Worm (Caenorhabditis elegans): ENCODE measurements around the gene nhr-31.
A peak's percentile ranks its signal among the peaks of the same experiment; 100 is the strongest.

The nhr-31 gene

DNA sequence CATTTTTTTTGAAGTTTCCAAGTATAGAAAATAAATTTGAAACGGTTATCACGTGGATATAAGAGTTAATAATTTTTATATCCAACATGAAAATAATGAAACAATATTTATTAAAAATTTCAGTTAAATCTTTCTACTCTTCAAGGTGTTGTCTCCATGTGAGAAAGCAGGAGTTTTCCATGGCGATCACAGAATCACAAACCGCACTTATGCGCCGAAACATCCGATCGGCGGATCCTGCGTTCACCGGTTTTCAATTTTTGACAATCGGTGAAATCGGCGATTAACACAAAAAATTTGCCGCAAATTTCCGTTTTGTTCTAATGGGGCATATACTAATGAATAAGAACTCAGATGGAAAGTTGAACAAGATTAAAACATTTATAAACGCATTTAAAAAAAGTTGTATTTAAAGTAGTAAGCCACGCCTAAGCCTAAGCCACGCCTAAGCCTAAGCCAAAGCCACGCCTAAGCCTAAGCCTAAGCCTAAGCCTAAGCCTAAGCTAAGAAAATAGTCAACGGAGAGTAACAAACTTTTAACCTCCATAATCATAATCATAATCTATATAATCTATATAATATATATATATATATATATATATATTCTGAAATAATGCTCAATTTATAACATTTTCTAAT lies 7.2 kb downstream of the nhr-31 start, which contains the start of gene C26B2.2:
C26B2.2 (minus strand) TSS at position 88 of the 639 bp plus-strand sequence.
- no peak for TF ChIP-seq sea-2 (GFP tag; IDR thresholded peaks at IDR 0.05)
- no peak for TF ChIP-seq rpc-1 (optimal IDR thresholded peaks at IDR 0.05)
- TF ChIP-seq rpc-1 (tag; optimal IDR thresholded peaks at IDR 0.05): no peak
- no peak for TF ChIP-seq dpl-1 (GFP tag; optimal IDR thresholded peaks at IDR 0.05)
- TF ChIP-seq lin-54 (GFP tag; optimal IDR thresholded peaks at IDR 0.05): no peak
- no peak for TF ChIP-seq unc-62 (GFP tag; optimal IDR thresholded peaks at IDR 0.05)
- no peak for TF ChIP-seq zim-3 (tag; optimal IDR thresholded peaks at IDR 0.05)
- TF ChIP-seq ztf-3 (GFP tag; optimal IDR thresholded peaks at IDR 0.05): no peak
- TF ChIP-seq lsy-27 (tag; optimal IDR thresholded peaks at IDR 0.05; ENCODE audit: borderline replicate concordance, insufficient read depth): no peak
- no peak for TF ChIP-seq Y53G8AR.9 (GFP tag; conservative IDR thresholded peaks at IDR 0.05)

ce11 chrIV:8019772-8020496 lies 9.4 kb downstream of the nhr-31 start, which contains the start of gene dnc-4:
dnc-4 (minus strand) TSS chrIV:8019808.
- no peak for TF ChIP-seq snpc-4 (GFP tag; optimal IDR thresholded peaks at IDR 0.05)
- TF ChIP-seq snpc-4 (tag; optimal IDR thresholded peaks at IDR 0.05): peak in 1 of 4 experiments; percentile 6
- 0 out of 2 replicates have a peak, but pooled peaks have one; percentile 15 for TF ChIP-seq D2030.7 (GFP tag; IDR thresholded peaks at IDR 0.05)
- TF ChIP-seq ZK185.1 (tag; optimal IDR thresholded peaks at IDR 0.05; ENCODE audit: poor library complexity, severe bottlenecking): no peak
- TF ChIP-seq ztf-26 (tag; optimal IDR thresholded peaks at IDR 0.05): no peak
- TF ChIP-seq Y95B8A.8 (GFP tag; IDR thresholded peaks at IDR 0.05): no peak
- TF ChIP-seq lsl-1 (GFP tag; optimal IDR thresholded peaks at IDR 0.05): peak; percentile 62
- no peak for TF ChIP-seq cebp-2 (GFP tag; IDR thresholded peaks at IDR 0.05)
- peak; percentile 82 for TF ChIP-seq hmg-1.2 (GFP tag; IDR thresholded peaks at IDR 0.05)
- TF ChIP-seq aptf-3 (GFP tag; IDR thresholded peaks at IDR 0.05): no peak
- peak; percentile 43; the same call in 1 of the 2 replicates for TF ChIP-seq dox-1 (GFP tag; IDR thresholded peaks at IDR 0.05)
- TF ChIP-seq cebp-1 (GFP tag; IDR thresholded peaks at IDR 0.05): peak; percentile 48; the same call in 1 of the 2 replicates
- peak; percentile 87 for TF ChIP-seq cebp-1 (tag; optimal IDR thresholded peaks at IDR 0.05)
- no peak for TF ChIP-seq xnd-1 (tag; optimal IDR thresholded peaks at IDR 0.05)
- no peak for TF ChIP-seq unc-130 (GFP tag; optimal IDR thresholded peaks at IDR 0.05)
- no peak for TF ChIP-seq lag-1 (GFP tag; IDR thresholded peaks at IDR 0.05)
- TF ChIP-seq somi-1 (GFP tag; optimal IDR thresholded peaks at IDR 0.05): no peak
- no peak for TF ChIP-seq C17E4.6 (GFP tag; IDR thresholded peaks at IDR 0.05)
- no peak for TF ChIP-seq Y53G8AR.9 (GFP tag; conservative IDR thresholded peaks at IDR 0.05)
- TF ChIP-seq lir-1 (GFP tag; conservative IDR thresholded peaks at IDR 0.05): no peak
- TF ChIP-seq attf-6 (GFP tag; IDR thresholded peaks at IDR 0.05): no peak
- no peak for TF ChIP-seq mel-28 (tag; optimal IDR thresholded peaks at IDR 0.05; ENCODE audit: borderline replicate concordance)
- no peak for TF ChIP-seq pha-4 (tag; optimal IDR thresholded peaks at IDR 0.05)
- TF ChIP-seq ceh-27 (GFP tag; optimal IDR thresholded peaks at IDR 0.05): no peak
- no peak for TF ChIP-seq lin-54 (GFP tag; optimal IDR thresholded peaks at IDR 0.05)

ce11 chrIV:8016694-8017093 lies 12.6 kb downstream of the nhr-31 start, which contains the start of gene elpc-4:
elpc-4 (plus strand) TSS chrIV:8016994.
- TF ChIP-seq ceh-100 (GFP tag; IDR thresholded peaks at IDR 0.05) (no peak), F57C9.4 (tag; optimal IDR thresholded peaks at IDR 0.05) (no peak), madf-6 (GFP tag; IDR thresholded peaks at IDR 0.05) (peak; percentile 28; the same call in 1 of the 2 replicates), let-526 (GFP tag; IDR thresholded peaks at IDR 0.05) (no peak), lin-35 (GFP tag; optimal IDR thresholded peaks at IDR 0.05) (no peak), snpc-4 (GFP tag; optimal IDR thresholded peaks at IDR 0.05) (no peak), snpc-4 (tag; optimal IDR thresholded peaks at IDR 0.05) (no peak), cebp-1 (GFP tag; IDR thresholded peaks at IDR 0.05) (no peak), cebp-1 (tag; optimal IDR thresholded peaks at IDR 0.05) (no peak)

Measured in whole organism, young adult.